Worm (Caenorhabditis elegans) whole organism, late embryonic: ENCODE results near the gene EGAP1.5.

Experiments
- C38D4.7 ChIP-seq: fragments of 200-800 bp; sonication (Bioruptor generic); optimal IDR thresholded peaks from 2 replicates; lab custom pipeline; 2018; ENCODE audit warnings: mild to moderate bottlenecking, missing genetic modification characterization, moderate library complexity, missing compliant biosample characterization
- K09A11.1 ChIP-seq: sonication (generic microtip); optimal IDR thresholded peaks from 2 replicates; lab custom pipeline; 2017; ENCODE audit warnings: antibody characterized with exemption, mild to moderate bottlenecking, missing genetic modification characterization, missing compliant biosample characterization; ENCODE audit not compliant: insufficient read depth
- T23F11.4 ChIP-seq: fragments of 200-800 bp; sonication (Bioruptor generic); optimal IDR thresholded peaks from 2 replicates; lab custom pipeline; 2018; ENCODE audit warnings: mild to moderate bottlenecking, missing genetic modification characterization, missing compliant biosample characterization
- Y22D7AL.16 ChIP-seq: sonication (generic microtip); optimal IDR thresholded peaks from 2 replicates; lab custom pipeline; 2016; ENCODE audit warnings: missing genetic modification characterization, missing compliant biosample characterization
- ama-1 ChIP-seq: fragments of 150-350 bp; optimal IDR thresholded peaks from 2 replicates; lab custom pipeline; 2014
- ceh-2 ChIP-seq: sonication (generic microtip); optimal IDR thresholded peaks from 2 replicates; lab custom pipeline; 2016; ENCODE audit warnings: missing genotype, missing genetic modification characterization, missing compliant biosample characterization
- ceh-24 ChIP-seq: sonication (generic microtip); optimal IDR thresholded peaks from 2 replicates; lab custom pipeline; 2016; ENCODE audit warnings: mild to moderate bottlenecking, missing genetic modification characterization, missing compliant biosample characterization
- ceh-31 ChIP-seq: sonication (generic microtip); optimal IDR thresholded peaks from 2 replicates; lab custom pipeline; 2016; ENCODE audit warnings: missing genetic modification characterization, missing compliant biosample characterization
- ceh-34 ChIP-seq: sonication (generic microtip); optimal IDR thresholded peaks from 2 replicates; lab custom pipeline; 2016; ENCODE audit warnings: mild to moderate bottlenecking, missing genetic modification characterization, missing compliant biosample characterization
- ceh-48 ChIP-seq: sonication (generic microtip); optimal IDR thresholded peaks from 2 replicates; lab custom pipeline; 2016; ENCODE audit warnings: missing genetic modification characterization, inconsistent platforms, missing compliant biosample characterization
- che-1 ChIP-seq: sonication (generic microtip); optimal IDR thresholded peaks from 2 replicates; lab custom pipeline; 2016; ENCODE audit warnings: mild to moderate bottlenecking, missing genetic modification characterization, missing compliant biosample characterization
- dmd-4 ChIP-seq: sonication (generic microtip); optimal IDR thresholded peaks from 2 replicates; lab custom pipeline; 2016; ENCODE audit warnings: borderline replicate concordance, missing genetic modification characterization, missing compliant biosample characterization
- dve-1 ChIP-seq: sonication (generic microtip); optimal IDR thresholded peaks from 2 replicates; lab custom pipeline; 2017; ENCODE audit warnings: antibody characterized with exemption, mild to moderate bottlenecking, missing genetic modification characterization, missing compliant biosample characterization
- elt-2 ChIP-seq: sonication (generic microtip); optimal IDR thresholded peaks from 2 replicates; lab custom pipeline; 2016; ENCODE audit warnings: missing genetic modification reagents, missing genetic modification characterization, missing compliant biosample characterization
- ets-4 ChIP-seq: sonication (generic microtip); optimal IDR thresholded peaks from 2 replicates; lab custom pipeline; 2016; ENCODE audit warnings: missing genetic modification characterization, missing compliant biosample characterization
- eyg-1 ChIP-seq: sonication (generic microtip); optimal IDR thresholded peaks from 2 replicates; lab custom pipeline; 2016; ENCODE audit warnings: missing genotype, missing genetic modification characterization, missing compliant biosample characterization
- fax-1 ChIP-seq: sonication (generic microtip); optimal IDR thresholded peaks from 2 replicates; lab custom pipeline; 2016; ENCODE audit warnings: missing genotype, missing genetic modification characterization, missing compliant biosample characterization
- fkh-10 ChIP-seq: fragments of 150-350 bp; optimal IDR thresholded peaks from 2 replicates; lab custom pipeline; 2014; ENCODE audit warnings: missing biosample characterization, missing genetic modification reagents, missing genetic modification characterization
- fkh-6 ChIP-seq: sonication (generic microtip); optimal IDR thresholded peaks from 2 replicates; lab custom pipeline; 2016; ENCODE audit warnings: missing genetic modification characterization, missing compliant biosample characterization
- hlh-6 ChIP-seq: sonication (generic microtip); optimal IDR thresholded peaks from 2 replicates; lab custom pipeline; 2016; ENCODE audit warnings: missing genotype, missing genetic modification characterization, missing compliant biosample characterization
- hlh-8 ChIP-seq: sonication (generic microtip); optimal IDR thresholded peaks from 2 replicates; lab custom pipeline; 2016; ENCODE audit warnings: missing genotype, missing genetic modification characterization, missing compliant biosample characterization
- lin-11 ChIP-seq: fragments of 200-800 bp; sonication (Bioruptor generic); optimal IDR thresholded peaks from 2 replicates; lab custom pipeline; 2018; ENCODE audit warnings: mild to moderate bottlenecking, missing genetic modification characterization, missing compliant biosample characterization
- mec-3 ChIP-seq: sonication (generic microtip); optimal IDR thresholded peaks from 2 replicates; lab custom pipeline; 2016; ENCODE audit warnings: borderline replicate concordance, missing genetic modification characterization, missing compliant biosample characterization
- nfya-1 ChIP-seq: sonication (generic microtip); optimal IDR thresholded peaks from 2 replicates; lab custom pipeline; 2017; ENCODE audit warnings: missing genetic modification characterization, mild to moderate bottlenecking, missing compliant biosample characterization, antibody characterized with exemption, moderate library complexity
- nhr-232 ChIP-seq: sonication (generic microtip); optimal IDR thresholded peaks from 2 replicates; lab custom pipeline; 2016; ENCODE audit warnings: missing genetic modification characterization, missing compliant biosample characterization
- odd-2 ChIP-seq: sonication (generic microtip); optimal IDR thresholded peaks from 2 replicates; lab custom pipeline; 2017; ENCODE audit warnings: antibody characterized with exemption, mild to moderate bottlenecking, missing genetic modification characterization, missing compliant biosample characterization
- pag-3 ChIP-seq: sonication (generic microtip); optimal IDR thresholded peaks from 2 replicates; lab custom pipeline; 2016; ENCODE audit warnings: missing compliant biosample characterization, missing genetic modification characterization, borderline replicate concordance
- pat-9 ChIP-seq: fragments of 200-800 bp; sonication (Bioruptor generic); optimal IDR thresholded peaks from 2 replicates; lab custom pipeline; 2018; ENCODE audit warnings: mild to moderate bottlenecking, missing genetic modification characterization, moderate library complexity, missing compliant biosample characterization
- pha-2 ChIP-seq: sonication (generic microtip); optimal IDR thresholded peaks from 2 replicates; lab custom pipeline; 2017; ENCODE audit warnings: mild to moderate bottlenecking, missing genetic modification characterization, missing compliant biosample characterization
- sdc-2 ChIP-seq: sonication (generic microtip); optimal IDR thresholded peaks from 2 replicates; lab custom pipeline; 2016; ENCODE audit warnings: missing genotype, missing genetic modification characterization, missing compliant biosample characterization
- sox-2 ChIP-seq: fragments of 200-800 bp; sonication (Bioruptor generic); IDR thresholded peaks from 2 replicates; pipeline ENCODE4 v1.3.6; 2022; ENCODE audit warnings: missing genetic modification reagents, missing genetic modification characterization, missing compliant biosample characterization
- sox-4 ChIP-seq: sonication (generic microtip); optimal IDR thresholded peaks from 2 replicates; lab custom pipeline; 2017; ENCODE audit warnings: mild to moderate bottlenecking, missing genetic modification characterization, inconsistent platforms, missing compliant biosample characterization
- syd-9 ChIP-seq: sonication (generic microtip); optimal IDR thresholded peaks from 2 replicates; lab custom pipeline; 2016; ENCODE audit warnings: mild to moderate bottlenecking, missing genetic modification characterization, moderate library complexity, missing compliant biosample characterization
- tbx-2 ChIP-seq: sonication (generic microtip); optimal IDR thresholded peaks from 2 replicates; lab custom pipeline; 2016; ENCODE audit warnings: missing genetic modification characterization, missing compliant biosample characterization
- unc-42 ChIP-seq: sonication (generic microtip); optimal IDR thresholded peaks from 2 replicates; lab custom pipeline; 2016; ENCODE audit warnings: missing genotype, missing genetic modification characterization, missing compliant biosample characterization
- unc-55 ChIP-seq: sonication (generic microtip); optimal IDR thresholded peaks from 2 replicates; lab custom pipeline; 2017; ENCODE audit warnings: missing biosample characterization, missing genetic modification reagents, missing genetic modification characterization
- unc-86 ChIP-seq: sonication (generic microtip); optimal IDR thresholded peaks from 2 replicates; lab custom pipeline; 2016; ENCODE audit warnings: missing genetic modification characterization, missing compliant biosample characterization
- zip-5 ChIP-seq: sonication (generic microtip); optimal IDR thresholded peaks from 2 replicates; lab custom pipeline; 2016; ENCODE audit warnings: missing genetic modification characterization, missing compliant biosample characterization

Gene EGAP1.5

ce11 chrIII:5959049-5959448, 27.5 kb downstream of the EGAP1.5 start:
- TF ChIP-seq fax-1 (tag; lab: Kevin White, UChicago) (no peak), ceh-24 (tag; lab: Kevin White, UChicago) (no peak), ceh-31 (tag; lab: Kevin White, UChicago) (peak; percentile 14), tbx-2 (tag; lab: Kevin White, UChicago) (no peak), che-1 (tag; lab: Kevin White, UChicago) (no peak), ets-4 (tag; lab: Kevin White, UChicago) (peak; percentile 79), pag-3 (tag; lab: Kevin White, UChicago) (no peak), K09A11.1 (tag; lab: Kevin White, UChicago) (no peak)
- TF ChIP-seq, all 69 proteins: peak for 2

- TF ChIP-seq dve-1 (tag; lab: Kevin White, UChicago) (no peak), pat-9 (no peak), ama-1 (no peak), zip-5 (tag; lab: Kevin White, UChicago) (no peak), hlh-6 (tag; lab: Kevin White, UChicago) (no peak), nfya-1 (tag; lab: Kevin White, UChicago) (no peak), ceh-2 (tag; lab: Kevin White, UChicago) (no peak), C38D4.7 (GFP tag; lab: Kevin White, UChicago) (no peak), lin-11 (tag; lab: Kevin White, UChicago) (no peak), dmd-4 (tag; lab: Kevin White, UChicago) (no peak), sox-4 (tag; lab: Kevin White, UChicago) (no peak), unc-42 (tag; lab: Kevin White, UChicago) (no peak), pha-2 (tag; lab: Kevin White, UChicago) (no peak), Y22D7AL.16 (no peak)
Measured at ce11 chrIII:5961560-5961959, 30.0 kb downstream of the EGAP1.5 start.

ce11 chrIII:5964058-5964632, 32.6 kb downstream of the EGAP1.5 start:
- TF ChIP-seq sdc-2 (tag; lab: Kevin White, UChicago) (no peak), fkh-10 (GFP tag; lab: Kevin White, UChicago) (no peak), fax-1 (tag; lab: Kevin White, UChicago) (no peak), C38D4.7 (GFP tag; lab: Kevin White, UChicago) (no peak), hlh-8 (tag; lab: Kevin White, UChicago) (no peak), unc-86 (tag; lab: Kevin White, UChicago) (no peak), unc-42 (tag; lab: Kevin White, UChicago) (no peak)

ce11 chrIII:5965368-5965767, 33.8 kb downstream of the EGAP1.5 start:
- TF ChIP-seq C38D4.7 (GFP tag; lab: Kevin White, UChicago) (no peak), pag-3 (tag; lab: Kevin White, UChicago) (no peak), nhr-232 (tag; lab: Kevin White, UChicago) (no peak), tbx-2 (tag; lab: Kevin White, UChicago) (no peak)
- TF ChIP-seq, all 69 proteins: peak for 0

ce11 chrIII:5965839-5966463, 34.4 kb downstream of the EGAP1.5 start, which contains the start of gene dct-6:
Gene dct-6, plus strand, starts transcription at chrIII:5966413.
- peak; percentile 12 for TF ChIP-seq elt-2 (tag; lab: Kevin White, UChicago)
- TF ChIP-seq unc-42 (tag; lab: Kevin White, UChicago) = no peak
- no peak for TF ChIP-seq odd-2

- TF ChIP-seq syd-9 (tag; lab: Kevin White, UChicago) = no peak
- TF ChIP-seq unc-55 = no peak
- no peak for TF ChIP-seq sox-2 (GFP tag; lab: Robert Waterston, UW)
- no peak for TF ChIP-seq T23F11.4 (GFP tag; lab: Kevin White, UChicago)
- TF ChIP-seq ceh-34 (tag; lab: Kevin White, UChicago) = no peak
- no peak for TF ChIP-seq ceh-24 (tag; lab: Kevin White, UChicago)
- TF ChIP-seq fkh-6 (tag; lab: Kevin White, UChicago) = no peak
- no peak for TF ChIP-seq eyg-1
- no peak for TF ChIP-seq ceh-48 (tag; lab: Kevin White, UChicago)
- TF ChIP-seq mec-3 = no peak
Measured at ce11 chrIII:5967640-5968039, 36.1 kb downstream of the EGAP1.5 start.
